Worm (Caenorhabditis elegans) whole organism, L1 larva: ENCODE results near the gene mrpl-42.

ENCODE experiments used
- fos-1 ChIP-seq: fragments of 150-350 bp; optimal IDR thresholded peaks from 2 replicates; lab custom pipeline; 2014; ENCODE audit warnings: missing biosample characterization, missing genetic modification characterization
- lin-13 ChIP-seq: fragments of 150-350 bp; optimal IDR thresholded peaks from 2 replicates; lab custom pipeline; 2014; ENCODE audit warnings: missing biosample characterization, missing genetic modification reagents, missing genetic modification characterization
- lin-15B ChIP-seq: fragments of 150-350 bp; sonication (generic microtip); optimal IDR thresholded peaks from 3 replicates; lab custom pipeline; 2014; ENCODE audit warnings: missing biosample characterization, missing genetic modification characterization
- lin-39 ChIP-seq: fragments of 150-350 bp; optimal IDR thresholded peaks from 2 replicates; lab custom pipeline; 2014; ENCODE audit warnings: missing biosample characterization, missing genetic modification reagents, missing genetic modification characterization
- pqm-1 ChIP-seq: sonication (generic microtip); optimal IDR thresholded peaks from 3 replicates; lab custom pipeline; 2017; ENCODE audit warnings: missing biosample characterization, missing genetic modification characterization
- snpc-4 ChIP-seq: fragments of 150-350 bp; optimal IDR thresholded peaks from 2 replicates; lab custom pipeline; 2014; ENCODE audit warnings: missing biosample characterization, missing genetic modification characterization
- ztf-4 ChIP-seq: fragments of 150-350 bp; optimal IDR thresholded peaks from 2 replicates; lab custom pipeline; 2014; ENCODE audit warnings: missing biosample characterization, missing genetic modification characterization

DNA sequence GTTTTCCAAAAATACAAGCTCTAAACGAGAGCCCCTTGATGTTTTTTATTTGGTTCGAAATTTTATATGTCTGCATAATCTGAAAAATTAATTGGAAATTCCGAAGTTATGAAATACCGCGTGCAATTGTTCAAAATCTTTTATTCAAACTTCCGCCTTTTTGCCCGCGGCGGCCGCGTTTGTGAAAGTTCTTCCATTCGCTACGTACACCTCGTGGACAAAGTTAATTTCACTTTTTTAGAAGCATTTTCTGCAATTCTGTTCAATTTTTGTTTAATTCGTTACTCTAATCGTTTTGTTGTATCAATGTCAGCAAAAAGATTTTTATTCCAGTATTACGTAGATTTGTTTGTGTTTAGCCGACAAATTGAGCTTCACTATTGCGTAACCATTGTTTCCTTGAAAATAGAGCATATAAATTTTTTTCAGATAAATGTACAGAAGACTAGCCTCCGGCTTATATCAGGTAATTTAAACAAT is 20.0 kb downstream of the mrpl-42 start, which contains the start of gene mppb-1:
- TF ChIP-seq lin-15B: peak; percentile 52
- TF ChIP-seq snpc-4 (tag; lab: Kevin White, UChicago): peak; percentile 65
- TF ChIP-seq lin-39 (tag; lab: Kevin White, UChicago): peak; percentile 69
- TF ChIP-seq pqm-1: no peak
- peak; percentile 80 for TF ChIP-seq lin-13 (GFP tag; lab: Kevin White, UChicago)
- peak; percentile 61 for TF ChIP-seq fos-1 (tag; lab: Kevin White, UChicago)
- no peak for TF ChIP-seq ztf-4 (tag; lab: Kevin White, UChicago)
